Worm (Caenorhabditis elegans): ENCODE data around the gene F41F3.1.

Gene F41F3.1

ce11 chrV:4653093-4653492 lies 1.3 kb upstream of the F41F3.1 start:
- TF ChIP-seq tab-1 (GFP tag; IDR thresholded peaks at IDR 0.05) (no peak), flt-1 (GFP tag; IDR thresholded peaks at IDR 0.05) (no peak), klf-2 (GFP tag; conservative IDR thresholded peaks at IDR 0.05) (no peak)

ce11 chrV:4655175-4655574 lies 820 bp downstream of the F41F3.1 start, which contains the start of gene F41F3.9:
F41F3.9 (plus strand) TSS chrV:4655475.
- TF ChIP-seq ref-1 (GFP tag; conservative IDR thresholded peaks at IDR 0.05) = no peak
- no peak for TF ChIP-seq flt-1 (GFP tag; IDR thresholded peaks at IDR 0.05)
- TF ChIP-seq tab-1 (GFP tag; IDR thresholded peaks at IDR 0.05) = no peak
- no peak for TF ChIP-seq cog-1 (tag; optimal IDR thresholded peaks at IDR 0.05)
- no peak for TF ChIP-seq klf-2 (GFP tag; conservative IDR thresholded peaks at IDR 0.05)
- TF ChIP-seq ztf-29 (GFP tag; IDR thresholded peaks at IDR 0.05) = no peak
- no peak for TF ChIP-seq ztf-23 (GFP tag; IDR thresholded peaks at IDR 0.05)

ce11 chrV:4662400-4662799 lies 8.0 kb downstream of the F41F3.1 start, which contains the start of gene srx-74:
srx-74 (minus strand) TSS chrV:4662500.
- no peak for TF ChIP-seq cog-1 (tag; optimal IDR thresholded peaks at IDR 0.05)
- no peak for TF ChIP-seq klf-2 (GFP tag; conservative IDR thresholded peaks at IDR 0.05)
- no peak for TF ChIP-seq flt-1 (GFP tag; IDR thresholded peaks at IDR 0.05)
- TF ChIP-seq T22C8.4 (GFP tag; IDR thresholded peaks at IDR 0.05) = no peak
- TF ChIP-seq ztf-23 (GFP tag; IDR thresholded peaks at IDR 0.05) = no peak
- no peak for TF ChIP-seq ref-1 (GFP tag; conservative IDR thresholded peaks at IDR 0.05)
- TF ChIP-seq med-1 (GFP tag; optimal IDR thresholded peaks at IDR 0.05; ENCODE audit: insufficient read depth) = no peak

ce11 chrV:4665651-4666050 lies 11.3 kb downstream of the F41F3.1 start, which contains the start of gene srx-73:
srx-73 (minus strand) TSS chrV:4665751.
- TF ChIP-seq ztf-23 (GFP tag; IDR thresholded peaks at IDR 0.05) (no peak), tab-1 (GFP tag; IDR thresholded peaks at IDR 0.05) (no peak), klf-2 (GFP tag; conservative IDR thresholded peaks at IDR 0.05) (no peak), ztf-29 (GFP tag; IDR thresholded peaks at IDR 0.05) (no peak), cog-1 (tag; optimal IDR thresholded peaks at IDR 0.05) (no peak), T22C8.4 (GFP tag; IDR thresholded peaks at IDR 0.05) (no peak), ref-1 (GFP tag; conservative IDR thresholded peaks at IDR 0.05) (no peak), flt-1 (GFP tag; IDR thresholded peaks at IDR 0.05) (no peak)

ce11 chrV:4667062-4667461 lies 12.7 kb downstream of the F41F3.1 start:
- no peak for TF ChIP-seq klf-2 (GFP tag; conservative IDR thresholded peaks at IDR 0.05)
- no peak for TF ChIP-seq tab-1 (GFP tag; IDR thresholded peaks at IDR 0.05)
- TF ChIP-seq ztf-23 (GFP tag; IDR thresholded peaks at IDR 0.05) = no peak

ce11 chrV:4668636-4669035 lies 14.3 kb downstream of the F41F3.1 start, which contains the start of gene srx-77:
srx-77 (minus strand) TSS chrV:4668736.
- no peak for TF ChIP-seq ref-1 (GFP tag; conservative IDR thresholded peaks at IDR 0.05)
- no peak for TF ChIP-seq ztf-23 (GFP tag; IDR thresholded peaks at IDR 0.05)
- no peak for TF ChIP-seq T22C8.4 (GFP tag; IDR thresholded peaks at IDR 0.05)
- TF ChIP-seq ztf-29 (GFP tag; IDR thresholded peaks at IDR 0.05) = no peak
- TF ChIP-seq klf-2 (GFP tag; conservative IDR thresholded peaks at IDR 0.05) = no peak
- TF ChIP-seq tab-1 (GFP tag; IDR thresholded peaks at IDR 0.05) = no peak
- no peak for TF ChIP-seq flt-1 (GFP tag; IDR thresholded peaks at IDR 0.05)
- TF ChIP-seq cog-1 (tag; optimal IDR thresholded peaks at IDR 0.05) = no peak
- TF ChIP-seq med-1 (GFP tag; optimal IDR thresholded peaks at IDR 0.05; ENCODE audit: insufficient read depth) = no peak

- TF ChIP-seq tab-1 (GFP tag; IDR thresholded peaks at IDR 0.05) (no peak), ztf-23 (GFP tag; IDR thresholded peaks at IDR 0.05) (no peak), flt-1 (GFP tag; IDR thresholded peaks at IDR 0.05) (no peak), T22C8.4 (GFP tag; IDR thresholded peaks at IDR 0.05) (no peak), klf-2 (GFP tag; conservative IDR thresholded peaks at IDR 0.05) (no peak), cog-1 (tag; optimal IDR thresholded peaks at IDR 0.05) (no peak), med-1 (GFP tag; optimal IDR thresholded peaks at IDR 0.05; ENCODE audit: insufficient read depth) (no peak), ref-1 (GFP tag; conservative IDR thresholded peaks at IDR 0.05) (no peak), ztf-29 (GFP tag; IDR thresholded peaks at IDR 0.05) (no peak)
These were observed 18.1 kb downstream of the F41F3.1 start, which contains the start of gene K03B4.9 for ce11 chrV:4672487-4672886. K03B4.9 (minus strand) TSS chrV:4672587.

- TF ChIP-seq cog-1 (tag; optimal IDR thresholded peaks at IDR 0.05) = no peak
- no peak for TF ChIP-seq ztf-29 (GFP tag; IDR thresholded peaks at IDR 0.05)
- TF ChIP-seq med-1 (GFP tag; optimal IDR thresholded peaks at IDR 0.05; ENCODE audit: insufficient read depth) = no peak
- TF ChIP-seq ref-1 (GFP tag; conservative IDR thresholded peaks at IDR 0.05) = no peak
- TF ChIP-seq flt-1 (GFP tag; IDR thresholded peaks at IDR 0.05) = no peak
- no peak for TF ChIP-seq T22C8.4 (GFP tag; IDR thresholded peaks at IDR 0.05)
- no peak for TF ChIP-seq tab-1 (GFP tag; IDR thresholded peaks at IDR 0.05)
- no peak for TF ChIP-seq ztf-23 (GFP tag; IDR thresholded peaks at IDR 0.05)
- no peak for TF ChIP-seq klf-2 (GFP tag; conservative IDR thresholded peaks at IDR 0.05)
These were observed 20.2 kb downstream of the F41F3.1 start, which contains the start of gene K03B4.8 for ce11 chrV:4674506-4674905. K03B4.8 (minus strand) TSS chrV:4674606.

- no peak for TF ChIP-seq tab-1 (GFP tag; IDR thresholded peaks at IDR 0.05)
- TF ChIP-seq T22C8.4 (GFP tag; IDR thresholded peaks at IDR 0.05) = no peak
- TF ChIP-seq ztf-23 (GFP tag; IDR thresholded peaks at IDR 0.05) = no peak
- TF ChIP-seq ref-1 (GFP tag; conservative IDR thresholded peaks at IDR 0.05) = no peak
- TF ChIP-seq cog-1 (tag; optimal IDR thresholded peaks at IDR 0.05) = no peak
- no peak for TF ChIP-seq flt-1 (GFP tag; IDR thresholded peaks at IDR 0.05)
- TF ChIP-seq klf-2 (GFP tag; conservative IDR thresholded peaks at IDR 0.05) = no peak
- TF ChIP-seq ztf-29 (GFP tag; IDR thresholded peaks at IDR 0.05) = no peak
- TF ChIP-seq med-1 (GFP tag; optimal IDR thresholded peaks at IDR 0.05; ENCODE audit: insufficient read depth) = no peak
These were observed 21.7 kb downstream of the F41F3.1 start, which contains the start of gene K03B4.6 for ce11 chrV:4676092-4676491. K03B4.6 (minus strand) TSS chrV:4676192.

ce11 chrV:4676812-4677211 lies 22.5 kb downstream of the F41F3.1 start:
- TF ChIP-seq flt-1 (GFP tag; IDR thresholded peaks at IDR 0.05) (no peak), tab-1 (GFP tag; IDR thresholded peaks at IDR 0.05) (no peak), med-1 (GFP tag; optimal IDR thresholded peaks at IDR 0.05; ENCODE audit: insufficient read depth) (no peak), klf-2 (GFP tag; conservative IDR thresholded peaks at IDR 0.05) (no peak), ztf-23 (GFP tag; IDR thresholded peaks at IDR 0.05) (no peak), ztf-29 (GFP tag; IDR thresholded peaks at IDR 0.05) (no peak), T22C8.4 (GFP tag; IDR thresholded peaks at IDR 0.05) (no peak), ref-1 (GFP tag; conservative IDR thresholded peaks at IDR 0.05) (no peak)
